Worm (Caenorhabditis elegans) whole organism, mixed stage, embryonic: ENCODE results near the gene ZC404.1.

Experiments used
- M03D4.4 ChIP-seq: sonication (generic microtip); optimal IDR thresholded peaks from 2 replicates; lab custom pipeline; 2017; ENCODE audit warnings: mild to moderate bottlenecking, missing genetic modification characterization, missing compliant biosample characterization
- bed-3 ChIP-seq: fragments of 200-800 bp; sonication (Bioruptor generic); optimal IDR thresholded peaks from 3 replicates; lab custom pipeline; 2018; ENCODE audit warnings: mild to moderate bottlenecking, missing genetic modification characterization, moderate library complexity, missing compliant biosample characterization
- blmp-1 ChIP-seq: fragments of 150-350 bp; optimal IDR thresholded peaks from 2 replicates; lab custom pipeline; 2014; ENCODE audit warnings: missing biosample characterization, missing genetic modification characterization
- ceh-39 ChIP-seq: fragments of 150-350 bp; optimal IDR thresholded peaks from 2 replicates; lab custom pipeline; 2014; ENCODE audit warnings: missing biosample characterization, missing genetic modification characterization
- ceh-83 ChIP-seq: fragments of 200-800 bp; sonication (Bioruptor generic); optimal IDR thresholded peaks from 2 replicates; lab custom pipeline; 2018; ENCODE audit warnings: mild to moderate bottlenecking, missing genetic modification characterization, missing compliant biosample characterization
- ces-1 ChIP-seq: fragments of 150-350 bp; optimal IDR thresholded peaks from 2 replicates; lab custom pipeline; 2014; ENCODE audit warnings: missing biosample characterization, missing genetic modification reagents, missing genetic modification characterization
- cnd-1 ChIP-seq: fragments of 200-800 bp; sonication (Bioruptor generic); optimal IDR thresholded peaks from 2 replicates; lab custom pipeline; 2018; ENCODE audit warnings: mild to moderate bottlenecking, missing genetic modification characterization, missing compliant biosample characterization
- drap-1 ChIP-seq: fragments of 200-800 bp; sonication (Bioruptor generic); optimal IDR thresholded peaks from 3 replicates; lab custom pipeline; 2018; ENCODE audit warnings: mild to moderate bottlenecking, missing genetic modification characterization, missing compliant biosample characterization
- elt-1 ChIP-seq: sonication (generic microtip); optimal IDR thresholded peaks from 2 replicates; lab custom pipeline; 2017; ENCODE audit warnings: missing genetic modification characterization, mild to moderate bottlenecking, missing compliant biosample characterization, antibody characterized with exemption, moderate library complexity, borderline replicate concordance; ENCODE audit not compliant: insufficient read depth
- elt-3 ChIP-seq: fragments of 150-350 bp; optimal IDR thresholded peaks from 2 replicates; lab custom pipeline; 2014; ENCODE audit warnings: missing biosample characterization, missing genetic modification characterization
- flh-1 ChIP-seq: fragments of 200-800 bp; sonication (Bioruptor generic); optimal IDR thresholded peaks from 2 replicates; lab custom pipeline; 2018; ENCODE audit warnings: mild to moderate bottlenecking, missing genetic modification characterization, moderate library complexity, missing compliant biosample characterization
- hlh-1 ChIP-seq: fragments of 150-350 bp; optimal IDR thresholded peaks from 2 replicates; lab custom pipeline; 2014; ENCODE audit warnings: missing biosample characterization, missing genetic modification reagents, missing genetic modification characterization
- lin-13 ChIP-seq: fragments of 150-350 bp; optimal IDR thresholded peaks from 2 replicates; lab custom pipeline; 2014; ENCODE audit warnings: missing biosample characterization, missing genetic modification characterization
- lin-32 ChIP-seq: fragments of 200-800 bp; sonication (Bioruptor generic); optimal IDR thresholded peaks from 2 replicates; lab custom pipeline; 2018; ENCODE audit warnings: mild to moderate bottlenecking, missing genetic modification characterization, missing compliant biosample characterization
- lsy-2 ChIP-seq: fragments of 150-350 bp; optimal IDR thresholded peaks from 2 replicates; lab custom pipeline; 2014; ENCODE audit warnings: missing biosample characterization, missing genetic modification characterization
- mep-1 ChIP-seq: fragments of 150-350 bp; optimal IDR thresholded peaks from 2 replicates; lab custom pipeline; 2017; ENCODE audit warnings: missing biosample characterization, missing genetic modification reagents, missing genetic modification characterization, inconsistent platforms
- mls-2 ChIP-seq: sonication (generic microtip); optimal IDR thresholded peaks from 2 replicates; lab custom pipeline; 2016; ENCODE audit warnings: mild to moderate bottlenecking, missing genetic modification characterization, moderate library complexity, missing compliant biosample characterization
- nhr-28 ChIP-seq: fragments of 150-350 bp; optimal IDR thresholded peaks from 2 replicates; lab custom pipeline; 2014; ENCODE audit warnings: missing biosample characterization, missing genetic modification characterization
- nhr-76 ChIP-seq: sonication (generic microtip); optimal IDR thresholded peaks from 2 replicates; lab custom pipeline; 2017; ENCODE audit warnings: missing biosample characterization, missing genetic modification characterization
- pha-4 ChIP-seq: fragments of 150-350 bp; optimal IDR thresholded peaks from 2 replicates; lab custom pipeline; 2018; ENCODE audit warnings: missing biosample characterization, missing genetic modification reagents, missing genetic modification characterization
- sem-2 ChIP-seq: fragments of 200-800 bp; sonication (Bioruptor generic); optimal IDR thresholded peaks from 2 replicates; lab custom pipeline; 2018; ENCODE audit warnings: mild to moderate bottlenecking, missing genetic modification characterization, missing compliant biosample characterization
- snpc-4 ChIP-seq: fragments of 150-350 bp; optimal IDR thresholded peaks from 2 replicates; lab custom pipeline; 2014; ENCODE audit warnings: missing biosample characterization, missing genetic modification characterization
- sptf-1 ChIP-seq: sonication (generic microtip); optimal IDR thresholded peaks from 2 replicates; lab custom pipeline; 2017; ENCODE audit warnings: mild to moderate bottlenecking, missing genetic modification characterization, moderate library complexity, missing compliant biosample characterization
- tbx-8 ChIP-seq: fragments of 200-800 bp; sonication (Bioruptor generic); optimal IDR thresholded peaks from 2 replicates; lab custom pipeline; 2018; ENCODE audit warnings: mild to moderate bottlenecking, missing genetic modification characterization, moderate library complexity, missing compliant biosample characterization
- unc-120 ChIP-seq: sonication (generic microtip); optimal IDR thresholded peaks from 2 replicates; lab custom pipeline; 2017; ENCODE audit warnings: missing genetic modification characterization, missing compliant biosample characterization; ENCODE audit not compliant: poor library complexity, severe bottlenecking
- unc-39 ChIP-seq: fragments of 150-350 bp; optimal IDR thresholded peaks from 2 replicates; lab custom pipeline; 2014; ENCODE audit warnings: missing biosample characterization, missing genetic modification characterization
- zip-8 ChIP-seq: fragments of 150-350 bp; optimal IDR thresholded peaks from 2 replicates; lab custom pipeline; 2014; ENCODE audit warnings: missing biosample characterization, missing genetic modification characterization

The ZC404.1 gene

DNA sequence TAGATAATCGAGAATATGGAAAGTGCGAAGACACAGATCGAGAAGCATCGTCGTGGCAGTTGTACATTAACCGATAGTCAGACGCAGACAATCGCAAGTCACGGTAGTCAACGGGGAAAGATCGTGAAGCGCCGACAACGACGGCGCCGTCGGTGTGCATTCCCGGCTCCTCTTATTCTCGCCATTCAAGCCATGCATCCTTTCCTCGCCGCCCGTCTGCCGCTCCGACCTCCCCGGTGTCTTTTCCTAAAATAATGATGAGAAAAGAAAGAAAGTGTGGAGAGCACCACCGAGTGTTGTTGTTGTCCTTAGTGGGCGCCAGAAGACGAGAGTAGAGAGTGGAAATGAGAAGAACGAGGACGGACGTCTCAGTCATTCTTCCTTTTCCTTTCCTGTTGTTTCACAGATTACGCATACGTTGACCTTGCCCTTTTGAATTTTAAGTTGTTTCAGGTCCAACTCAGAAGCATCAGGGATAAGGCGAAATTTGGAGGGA lies at the start of gene ZC404.1:
Gene ZC404.1, plus strand, starts transcription at position 446 of the 496 bp plus-strand sequence.
- TF ChIP-seq flh-1 (GFP tag; lab: Kevin White, UChicago) (no peak), mep-1 (tag; lab: Kevin White, UChicago) (no peak), bed-3 (no peak), hlh-1 (tag; lab: Kevin White, UChicago) (no peak), nhr-76 (no peak), elt-3 (tag; lab: Kevin White, UChicago) (no peak), lsy-2 (tag; lab: Kevin White, UChicago) (no peak)

DNA sequence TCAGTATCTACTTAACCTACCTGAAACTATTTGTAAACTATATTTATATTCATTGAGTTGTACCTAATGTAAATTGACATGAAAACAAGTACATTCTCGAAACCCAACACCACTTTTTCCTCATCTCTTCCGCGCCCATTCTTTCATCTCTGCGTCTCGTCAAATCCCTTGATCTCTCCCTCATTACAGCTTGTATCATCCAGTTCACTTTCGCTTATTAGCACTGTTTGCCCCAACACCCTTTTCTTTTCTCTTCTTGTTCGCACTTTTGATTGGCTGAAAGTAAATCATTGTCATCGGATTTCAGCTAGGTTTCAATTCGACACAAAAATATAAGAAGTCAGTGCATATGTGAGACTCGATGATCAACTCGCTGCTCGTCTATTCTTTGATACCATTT lies 49.2 kb upstream of the ZC404.1 start, which contains the start of gene T25F10.3:
Gene T25F10.3, plus strand, starts transcription at position 308 of the 400 bp plus-strand sequence.
- TF ChIP-seq zip-8 (tag; lab: Kevin White, UChicago) (no peak), ceh-83 (GFP tag; lab: Kevin White, UChicago) (no peak), ceh-39 (no peak), lsy-2 (tag; lab: Kevin White, UChicago) (no peak), unc-39 (tag; lab: Kevin White, UChicago) (no peak), tbx-8 (GFP tag; lab: Kevin White, UChicago) (no peak), blmp-1 (tag; lab: Kevin White, UChicago) (peak; percentile 30)

ce11 chrV:6751493-6752100 lies 42.4 kb upstream of the ZC404.1 start:
- TF ChIP-seq unc-120 (peak; percentile 65), sptf-1 (tag; lab: Kevin White, UChicago) (no peak), zip-8 (tag; lab: Kevin White, UChicago) (no peak), cnd-1 (no peak), hlh-1 (tag; lab: Kevin White, UChicago) (peak; percentile 32)

DNA sequence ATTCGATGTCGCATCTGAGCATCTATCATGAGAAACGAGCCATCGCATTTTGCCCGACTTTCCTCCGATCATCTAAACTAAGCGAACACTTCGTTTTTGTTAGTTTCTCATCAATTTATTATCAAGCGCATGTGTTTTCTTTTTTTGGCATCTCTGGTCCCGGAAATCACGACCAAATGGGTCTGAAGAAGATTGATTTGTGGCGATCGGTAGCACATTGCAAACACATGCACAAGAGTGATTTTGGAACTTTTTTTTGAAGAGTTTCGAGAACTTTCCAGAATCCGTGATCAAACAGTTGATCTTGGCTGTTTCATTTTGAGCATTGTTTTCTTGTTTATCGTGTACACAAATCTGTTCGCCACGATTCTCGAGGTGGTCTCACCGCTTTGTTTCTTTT lies 40.7 kb upstream of the ZC404.1 start:
- TF ChIP-seq snpc-4 (tag; lab: Kevin White, UChicago) (no peak), pha-4 (tag; lab: Kevin White, UChicago) (no peak), sem-2 (no peak), sptf-1 (tag; lab: Kevin White, UChicago) (no peak), lin-13 (tag; lab: Kevin White, UChicago) (no peak), flh-1 (GFP tag; lab: Kevin White, UChicago) (no peak), zip-8 (tag; lab: Kevin White, UChicago) (no peak)

ce11 chrV:6758017-6758416 lies 36.0 kb upstream of the ZC404.1 start, which contains the start of gene dbl-1:
Gene dbl-1, plus strand, starts transcription at chrV:6758135.
- TF ChIP-seq drap-1 (no peak), hlh-1 (tag; lab: Kevin White, UChicago) (no peak)

DNA sequence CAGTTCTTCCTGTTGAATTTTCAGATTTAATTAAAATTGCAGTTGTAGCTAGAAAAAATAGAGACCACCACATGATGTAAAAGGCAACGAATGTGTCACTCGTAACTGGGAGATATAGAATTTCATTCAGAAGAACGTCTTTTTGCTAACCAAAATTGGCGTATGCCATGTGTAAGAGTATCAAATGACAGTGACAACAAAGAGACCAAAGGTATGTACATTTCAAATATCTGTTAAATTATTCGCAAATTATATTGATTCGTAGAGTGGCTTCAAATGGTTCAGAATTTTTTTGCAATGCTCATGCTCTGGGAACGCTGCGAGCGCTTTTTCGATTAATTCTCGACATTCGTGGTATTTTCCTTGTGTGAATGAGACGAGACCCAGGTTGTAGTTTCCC lies 31.6 kb upstream of the ZC404.1 start, which contains the start of gene T25F10.4:
Gene T25F10.4, minus strand, starts transcription at position 101 of the 400 bp plus-strand sequence.
- TF ChIP-seq hlh-1 (tag; lab: Kevin White, UChicago) (no peak), nhr-76 (no peak), M03D4.4 (tag; lab: Kevin White, UChicago) (no peak), ceh-83 (GFP tag; lab: Kevin White, UChicago) (no peak), elt-1 (tag; lab: Kevin White, UChicago) (no peak), ceh-39 (no peak), nhr-28 (tag; lab: Kevin White, UChicago) (no peak), bed-3 (no peak), mep-1 (tag; lab: Kevin White, UChicago) (no peak)
- TF ChIP-seq, all 35 proteins: peak for 0

- TF ChIP-seq lin-32 (GFP tag; lab: Kevin White, UChicago) (no peak), mls-2 (tag; lab: Kevin White, UChicago) (no peak), elt-3 (tag; lab: Kevin White, UChicago) (no peak), ces-1 (no peak), bed-3 (no peak)
- TF ChIP-seq, all 35 proteins: peak for 0
Observed at ce11 chrV:6764972-6765371, 29.0 kb upstream of the ZC404.1 start, which contains the start of gene bbs-8. Gene bbs-8, minus strand, starts transcription at chrV:6765072.
